Worm (Caenorhabditis elegans) whole organism, L2 larva: ENCODE results near the gene ges-1.

ENCODE experiments used
- C34F6.9 ChIP-seq: fragments of 150-350 bp; optimal IDR thresholded peaks from 2 replicates; lab custom pipeline; 2014; ENCODE audit warnings: missing biosample characterization, missing genetic modification characterization
- ama-1 ChIP-seq: fragments of 150-350 bp; optimal IDR thresholded peaks from 2 replicates; lab custom pipeline; 2018; ENCODE audit warnings: inconsistent platforms
- ceh-82 ChIP-seq: fragments of 150-350 bp; optimal IDR thresholded peaks from 2 replicates; lab custom pipeline; 2014; ENCODE audit warnings: missing biosample characterization, missing genetic modification characterization
- lin-39 ChIP-seq: fragments of 150-350 bp; optimal IDR thresholded peaks from 2 replicates; lab custom pipeline; 2014; ENCODE audit warnings: missing biosample characterization, missing genetic modification reagents, missing genetic modification characterization
- lsy-2 ChIP-seq, 2 experiments: fragments of 150-350 bp in 1 of 2; sonication (generic microtip) in 1 of 2; optimal IDR thresholded peaks; 2 replicates each; lab custom pipeline; 2014 to 2017; ENCODE audit warnings: missing biosample characterization in 2 of 2, missing genetic modification characterization in 2 of 2
- mdl-1 ChIP-seq, 2 experiments: fragments of 150-350 bp in 1 of 2; sonication (generic microtip) in 1 of 2; optimal IDR thresholded peaks; 2 replicates each; lab custom pipeline; 2017; ENCODE audit warnings: missing biosample characterization in 2 of 2, missing genetic modification characterization in 2 of 2
- nhr-12 ChIP-seq: fragments of 150-350 bp; optimal IDR thresholded peaks from 2 replicates; lab custom pipeline; 2014; ENCODE audit warnings: missing biosample characterization, missing genetic modification characterization
- skn-1 ChIP-seq: sonication (generic microtip); optimal IDR thresholded peaks from 2 replicates; lab custom pipeline; 2017; ENCODE audit warnings: missing biosample characterization, missing genetic modification characterization
- snpc-4 ChIP-seq: fragments of 150-350 bp; optimal IDR thresholded peaks from 2 replicates; lab custom pipeline; 2014; ENCODE audit warnings: missing biosample characterization, missing genetic modification characterization

DNA sequence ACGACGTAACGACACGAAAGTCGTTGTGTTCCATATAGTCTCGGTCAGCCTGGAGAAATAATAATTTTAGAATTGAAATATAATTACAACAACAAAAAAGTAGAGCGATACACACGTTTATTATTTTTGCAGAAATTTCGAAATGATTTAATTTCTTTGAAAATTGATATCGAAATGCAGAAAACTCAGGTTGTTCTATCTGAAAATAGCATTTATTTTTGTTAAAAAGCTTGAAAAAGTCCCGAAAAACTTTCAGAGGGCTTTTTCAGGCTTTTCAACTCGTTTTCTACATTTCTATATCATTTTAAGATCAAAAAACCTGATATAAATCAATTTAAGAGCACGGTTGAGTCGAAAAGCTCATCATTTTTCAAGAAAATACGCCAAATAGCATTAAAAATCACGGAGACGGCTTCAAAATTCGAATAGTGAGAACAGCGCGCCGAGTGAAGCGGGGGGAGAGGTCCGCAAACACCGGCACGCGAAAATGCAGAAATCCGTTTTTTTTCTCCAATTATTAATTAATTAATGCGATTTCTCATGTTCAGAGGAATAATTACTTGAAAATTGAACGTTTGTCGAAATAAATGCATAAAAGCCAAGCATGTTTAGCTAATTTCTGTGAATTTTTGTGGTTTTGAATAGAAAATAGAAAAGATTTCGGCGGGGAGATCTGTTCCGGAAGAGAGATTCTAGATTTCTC lies 48.6 kb downstream of the ges-1 start, which contains the start of gene rga-4:
- TF ChIP-seq C34F6.9 (tag; lab: Kevin White, UChicago) (peak; percentile 51), snpc-4 (tag; lab: Kevin White, UChicago) (no peak), lsy-2 (tag; optimal IDR thresholded peaks at IDR 0.05; lab: Kevin White, UChicago) (peak in 1 of 2 experiments; percentile 25), ceh-82 (tag; lab: Kevin White, UChicago) (no peak), ama-1 (lab: Kevin White, UChicago) (no peak), skn-1 (tag; lab: Kevin White, UChicago) (no peak), mdl-1 (tag; optimal IDR thresholded peaks at IDR 0.05; lab: Kevin White, UChicago) (no peak), lin-39 (tag; lab: Kevin White, UChicago) (no peak), nhr-12 (no peak)
